Fruit fly (Drosophila melanogaster) whole organism: ENCODE measurements around the gene PIP82.

Source experiments
- EcR ChIP-seq, 2 experiments: fragments of >200 bp; optimal IDR thresholded peaks; 2 replicates each; lab custom pipeline; 2017; ENCODE audit warnings: missing biosample characterization in 2 of 2, missing genetic modification characterization in 2 of 2, missing genetic modification reagents in 2 of 2
- usp ChIP-seq: fragments of >200 bp; optimal IDR thresholded peaks from 2 replicates; lab custom pipeline; 2017; ENCODE audit warnings: missing biosample characterization, missing genetic modification characterization, mixed read lengths

dm6 chrX:8491452-8492046 lies 37.9 kb downstream of the PIP82 start:
- TF ChIP-seq usp (GFP tag; lab: Kevin White, UChicago) (no peak), EcR (GFP tag; optimal IDR thresholded peaks at IDR 0.05; lab: Kevin White, UChicago) (no peak)
